Worm (Caenorhabditis elegans) whole organism, L4 larva: ENCODE data around the gene nhx-5.

Experiments used
- ZK546.5 ChIP-seq, 2 experiments: sonication (generic microtip); optimal IDR thresholded peaks; 2 replicates each; lab custom pipeline; 2017; ENCODE audit warnings: missing biosample characterization in 2 of 2, missing genetic modification characterization in 2 of 2
- aly-2 ChIP-seq: sonication (generic microtip); optimal IDR thresholded peaks from 2 replicates; lab custom pipeline; 2018; ENCODE audit warnings: missing biosample characterization, missing genetic modification characterization
- lin-13 ChIP-seq: fragments of 150-350 bp; optimal IDR thresholded peaks from 2 replicates; lab custom pipeline; 2014; ENCODE audit warnings: missing biosample characterization, missing genetic modification reagents, missing genetic modification characterization
- lin-15B ChIP-seq: fragments of 150-350 bp; sonication (generic microtip); optimal IDR thresholded peaks from 3 replicates; lab custom pipeline; 2014; ENCODE audit warnings: missing biosample characterization, missing genetic modification characterization
- mdl-1 ChIP-seq, 2 experiments: fragments of 150-350 bp in 1 of 2; sonication (generic microtip) in 1 of 2; optimal IDR thresholded peaks; 2 replicates each; lab custom pipeline; 2014 to 2017; ENCODE audit warnings: missing biosample characterization in 2 of 2, missing genetic modification characterization in 2 of 2
- nhr-237 ChIP-seq: sonication (generic microtip); optimal IDR thresholded peaks from 2 replicates; lab custom pipeline; 2017; ENCODE audit warnings: missing biosample characterization, missing genetic modification characterization

DNA sequence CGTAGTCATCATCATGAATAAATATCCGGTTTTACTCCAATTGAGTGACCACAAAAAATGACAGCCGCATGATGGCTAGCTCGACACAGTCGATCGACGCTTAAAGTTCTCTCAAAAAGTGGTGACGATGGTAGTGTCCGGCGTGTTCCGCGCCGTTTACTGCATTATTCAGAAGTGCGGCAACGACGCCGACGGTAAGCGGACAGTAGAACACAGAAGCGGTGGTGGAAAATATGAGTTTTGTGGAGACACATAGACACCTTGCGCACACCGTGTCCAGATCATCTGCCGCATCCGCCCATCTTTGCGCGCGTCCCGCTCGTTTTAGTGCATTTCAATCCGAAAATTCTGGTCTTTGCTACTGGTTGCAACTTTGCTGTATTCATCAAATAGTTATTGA, 17.6 kb upstream of the nhx-5 start, which contains the start of gene F59F5.7:
- TF ChIP-seq ZK546.5 (tag; optimal IDR thresholded peaks at IDR 0.05; lab: Kevin White, UChicago): no peak
- TF ChIP-seq lin-13 (GFP tag; lab: Kevin White, UChicago): no peak
- TF ChIP-seq nhr-237 (tag; lab: Kevin White, UChicago): no peak
- no peak for TF ChIP-seq aly-2 (tag; lab: Kevin White, UChicago)
- TF ChIP-seq mdl-1 (tag; optimal IDR thresholded peaks at IDR 0.05; lab: Kevin White, UChicago): no peak
- no peak for TF ChIP-seq lin-15B (tag; lab: Kevin White, UChicago)
